Worm (Caenorhabditis elegans): ENCODE results near the gene nhr-32.

- TF ChIP-seq nhr-42 (GFP tag; IDR thresholded peaks at IDR 0.05) (no peak), fkh-10 (GFP tag; optimal IDR thresholded peaks at IDR 0.05) (no peak), lin-13 (GFP tag; optimal IDR thresholded peaks at IDR 0.05) (no peak), ZK546.5 (tag; optimal IDR thresholded peaks at IDR 0.05) (no peak), egl-27 (tag; optimal IDR thresholded peaks at IDR 0.05) (no peak), R02D3.7 (tag; optimal IDR thresholded peaks at IDR 0.05) (no peak), hif-1 (tag; optimal IDR thresholded peaks at IDR 0.05) (no peak), lin-39 (tag; optimal IDR thresholded peaks at IDR 0.05) (no peak), nhr-237 (tag; optimal IDR thresholded peaks at IDR 0.05) (no peak), zip-11 (GFP tag; IDR thresholded peaks at IDR 0.05) (no peak), saeg-2 (GFP tag; IDR thresholded peaks at IDR 0.05) (no peak)
Measured at ce11 chrX:13293023-13293422, 41.3 kb downstream of the nhr-32 start.

Data from whole organism, L4 larva.